Worm (Caenorhabditis elegans): ENCODE data around the gene pxn-2.

ce11 chrX:10965508-10965907 is 13.6 kb downstream of the pxn-2 start:
- TF ChIP-seq W03F9.2 (tag; optimal IDR thresholded peaks at IDR 0.05) (no peak), him-1 (tag; optimal IDR thresholded peaks at IDR 0.05) (no peak), dao-5 (tag; optimal IDR thresholded peaks at IDR 0.05) (no peak)

Data from whole organism, L4/young adult.